Fruit fly (Drosophila melanogaster) Kc167 (cell line): ENCODE data around the gene Spg7.

ENCODE experiments used
- Myc ChIP-seq: fragments of >200 bp; optimal IDR thresholded peaks from 2 replicates; lab custom pipeline; 2017; ENCODE audit warnings: missing external identifiers
- Sin3A ChIP-seq: fragments of >200 bp; optimal IDR thresholded peaks from 2 replicates; lab custom pipeline; 2018; ENCODE audit warnings: missing external identifiers
- h ChIP-seq: fragments of >200 bp; optimal IDR thresholded peaks from 3 replicates; lab custom pipeline; 2018; ENCODE audit warnings: missing external identifiers
- insv ChIP-seq: fragments of >200 bp; optimal IDR thresholded peaks from 3 replicates; lab custom pipeline; 2018; ENCODE audit warnings: missing external identifiers
- psq ChIP-seq: fragments of >200 bp; optimal IDR thresholded peaks from 2 replicates; lab custom pipeline; 2017; ENCODE audit warnings: missing external identifiers
- ttk ChIP-seq: sonication (Bioruptor generic); optimal IDR thresholded peaks from 2 replicates; lab custom pipeline; 2017; ENCODE audit warnings: missing external identifiers

Gene Spg7

DNA sequence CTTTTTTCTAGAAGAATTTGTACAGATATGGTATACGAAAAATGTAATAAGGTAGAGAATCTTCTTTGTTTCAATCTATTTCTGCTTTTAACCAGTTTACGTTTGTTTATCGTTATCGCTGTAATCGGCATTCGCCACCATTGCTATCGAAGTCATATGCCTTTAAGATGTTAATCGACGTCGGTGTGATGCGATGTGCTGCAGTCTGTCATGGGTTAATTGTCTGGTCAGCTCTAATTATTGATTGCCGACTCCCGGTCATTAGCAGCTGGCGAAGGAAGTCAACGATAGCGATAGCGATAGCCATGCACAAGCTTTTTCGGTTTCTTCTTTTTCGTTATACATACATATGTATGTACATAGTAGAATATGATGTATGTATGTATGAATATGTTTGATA lies 42.5 kb downstream of the Spg7 start:
- TF ChIP-seq Myc (no peak), insv (lab: Kevin White, UChicago) (no peak), ttk (lab: Kevin White, UChicago) (no peak), Sin3A (no peak), h (lab: Kevin White, UChicago) (no peak), psq (lab: Kevin White, UChicago) (no peak)

DNA sequence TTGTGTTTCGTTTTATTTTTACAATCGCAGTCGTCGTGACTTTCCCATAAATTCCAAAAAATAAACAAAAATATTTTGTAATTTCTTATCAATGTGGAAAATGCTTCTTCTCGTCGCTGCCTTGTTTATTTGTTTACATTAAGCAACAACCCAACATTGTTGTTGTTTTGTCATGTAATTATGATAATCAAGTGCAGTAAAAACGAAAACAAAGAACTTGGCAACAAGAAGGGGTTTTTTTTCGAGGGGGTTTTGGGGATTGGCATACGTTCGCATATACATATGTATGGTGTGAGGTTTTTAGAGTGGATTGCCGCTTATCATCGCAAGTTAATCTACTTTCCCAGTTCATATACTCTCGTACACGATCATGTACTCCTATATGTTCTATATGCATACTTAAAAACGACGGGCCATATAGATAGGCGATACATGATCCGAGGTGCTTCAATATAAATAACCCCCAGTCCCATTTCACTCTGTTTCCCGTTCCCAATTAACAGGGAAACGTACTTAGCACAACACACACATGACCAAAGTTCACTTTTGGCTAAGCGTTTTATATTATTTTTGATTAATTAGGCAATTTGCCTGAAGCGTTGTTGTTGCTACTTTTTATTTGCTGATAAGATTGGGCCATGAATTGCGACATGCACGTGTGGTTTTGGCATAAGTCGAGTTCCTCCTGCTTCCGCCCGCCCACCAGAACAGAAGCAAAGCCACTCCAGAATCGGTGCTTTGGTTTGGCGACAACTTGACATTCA lies 44.3 kb downstream of the Spg7 start:
- no peak for TF ChIP-seq Myc
- TF ChIP-seq Sin3A: no peak
- TF ChIP-seq h (lab: Kevin White, UChicago): no peak
- no peak for TF ChIP-seq ttk (lab: Kevin White, UChicago)
- no peak for TF ChIP-seq insv (lab: Kevin White, UChicago)
- no peak for TF ChIP-seq psq (lab: Kevin White, UChicago)

DNA sequence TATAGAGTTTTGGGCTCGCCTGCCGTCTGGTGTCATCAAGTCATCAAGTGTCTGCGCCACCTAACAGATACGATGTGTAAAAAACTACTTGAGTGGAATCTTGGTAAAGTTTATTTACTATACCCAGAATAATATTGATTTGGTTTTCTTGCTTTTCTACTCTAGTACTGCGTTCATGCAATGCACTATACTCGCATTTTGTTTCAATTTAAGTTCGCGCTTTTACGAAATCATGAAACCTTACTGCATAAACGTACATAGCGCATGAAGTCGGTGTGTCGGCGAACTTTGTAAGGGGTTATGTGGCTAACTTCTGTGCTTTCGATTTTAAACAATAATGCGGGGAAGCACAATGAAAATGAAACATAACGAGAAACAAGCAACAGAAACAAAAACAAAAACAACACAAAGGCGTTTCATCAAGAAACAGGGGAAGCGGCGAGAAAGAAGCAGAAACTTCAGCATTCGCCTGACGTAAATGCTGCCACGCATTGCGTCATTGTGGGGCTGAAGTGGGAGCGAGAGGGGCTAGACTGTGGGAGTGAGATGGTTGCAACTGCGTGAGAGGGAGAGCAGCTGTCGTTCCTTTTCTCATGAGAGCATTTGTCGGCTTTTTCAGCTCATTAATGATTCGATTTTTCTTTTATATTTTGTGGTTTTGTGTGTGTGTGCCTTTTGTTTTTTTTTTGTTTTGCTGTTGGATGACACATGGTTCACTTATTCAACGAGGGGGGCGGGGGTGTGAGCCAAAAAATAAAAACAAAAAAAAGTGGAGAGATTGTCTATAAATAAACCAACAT lies 45.7 kb downstream of the Spg7 start:
- TF ChIP-seq Myc: no peak
- TF ChIP-seq psq (lab: Kevin White, UChicago): no peak
- TF ChIP-seq ttk (lab: Kevin White, UChicago): no peak
- TF ChIP-seq h (lab: Kevin White, UChicago): no peak
- no peak for TF ChIP-seq insv (lab: Kevin White, UChicago)
- no peak for TF ChIP-seq Sin3A

DNA sequence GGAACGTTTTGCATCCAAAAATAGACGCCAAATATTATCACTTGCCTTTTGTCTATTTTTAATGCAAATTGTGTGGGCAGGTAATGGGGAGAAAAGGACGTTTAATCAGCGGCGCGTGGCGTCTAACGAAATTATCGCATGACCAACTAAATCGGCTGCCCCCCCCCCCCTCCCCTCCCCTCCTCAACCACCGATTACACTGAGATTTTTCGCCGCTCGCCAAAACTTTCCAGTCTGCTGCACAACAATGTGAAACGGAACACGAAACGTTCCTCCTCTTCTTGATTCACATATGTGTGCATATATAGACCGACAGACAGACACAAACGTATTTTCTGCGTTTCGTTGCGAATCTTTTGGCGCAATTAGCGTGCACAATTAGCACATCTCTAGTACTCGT lies 46.9 kb downstream of the Spg7 start:
- no peak for TF ChIP-seq Myc
- TF ChIP-seq ttk (lab: Kevin White, UChicago): no peak
- TF ChIP-seq psq (lab: Kevin White, UChicago): no peak
- no peak for TF ChIP-seq insv (lab: Kevin White, UChicago)
- TF ChIP-seq Sin3A: no peak
- no peak for TF ChIP-seq h (lab: Kevin White, UChicago)

DNA sequence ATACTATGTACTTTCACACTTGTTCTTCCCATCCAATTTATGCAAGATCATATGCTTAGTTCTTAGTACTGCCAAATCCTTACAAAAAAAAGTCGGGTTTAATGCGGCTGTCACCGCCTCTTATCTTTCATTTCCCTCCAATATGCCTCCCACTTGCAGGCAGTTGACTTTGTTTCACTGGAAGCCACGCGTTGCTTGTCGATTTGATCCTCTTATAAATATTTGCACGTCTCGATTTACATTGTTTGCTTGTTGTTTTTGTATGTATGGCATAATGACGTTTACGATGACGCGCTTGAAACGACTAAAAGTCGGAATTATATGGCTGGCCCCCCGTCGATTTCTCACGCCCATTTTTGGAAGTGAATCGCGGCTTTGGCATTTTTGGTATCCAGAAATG lies 49.1 kb downstream of the Spg7 start:
- TF ChIP-seq ttk (lab: Kevin White, UChicago) (no peak), insv (lab: Kevin White, UChicago) (no peak), h (lab: Kevin White, UChicago) (no peak), Sin3A (no peak), Myc (no peak), psq (lab: Kevin White, UChicago) (no peak)

DNA sequence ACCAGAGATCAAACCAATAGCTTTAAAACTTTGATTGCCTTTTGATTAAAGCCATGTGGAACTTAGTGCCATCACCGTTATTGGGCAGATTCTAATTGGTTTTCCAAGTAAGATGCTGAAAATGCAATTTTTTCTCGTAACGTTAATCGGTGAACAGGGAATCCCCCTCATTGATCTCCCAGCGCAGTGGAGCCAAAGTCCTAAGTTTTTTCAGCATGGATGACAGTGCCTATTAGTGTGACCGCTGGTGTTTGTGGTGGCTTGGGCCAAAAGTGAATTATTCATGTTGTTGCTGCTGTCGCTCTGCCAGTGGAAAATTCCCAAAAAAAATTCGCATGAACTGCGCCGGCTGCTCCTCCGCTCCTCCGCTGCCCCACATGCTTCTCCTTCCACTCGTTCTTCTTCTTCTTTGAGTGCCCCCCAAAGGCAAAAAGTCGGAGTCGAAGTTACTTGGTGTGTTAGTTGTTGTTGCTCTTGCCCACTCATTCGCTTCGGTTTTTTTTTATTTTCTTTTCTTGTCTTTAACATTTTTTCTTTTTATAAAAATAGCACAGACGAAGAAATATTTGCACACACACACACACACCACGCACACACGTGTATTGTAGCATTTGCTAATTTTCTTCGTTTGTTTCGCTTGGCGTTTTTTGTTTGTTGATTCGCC lies 49.9 kb downstream of the Spg7 start:
- TF ChIP-seq ttk (lab: Kevin White, UChicago): no peak
- no peak for TF ChIP-seq insv (lab: Kevin White, UChicago)
- TF ChIP-seq Sin3A: no peak
- TF ChIP-seq Myc: no peak
- TF ChIP-seq psq (lab: Kevin White, UChicago): no peak
- TF ChIP-seq h (lab: Kevin White, UChicago): no peak

DNA sequence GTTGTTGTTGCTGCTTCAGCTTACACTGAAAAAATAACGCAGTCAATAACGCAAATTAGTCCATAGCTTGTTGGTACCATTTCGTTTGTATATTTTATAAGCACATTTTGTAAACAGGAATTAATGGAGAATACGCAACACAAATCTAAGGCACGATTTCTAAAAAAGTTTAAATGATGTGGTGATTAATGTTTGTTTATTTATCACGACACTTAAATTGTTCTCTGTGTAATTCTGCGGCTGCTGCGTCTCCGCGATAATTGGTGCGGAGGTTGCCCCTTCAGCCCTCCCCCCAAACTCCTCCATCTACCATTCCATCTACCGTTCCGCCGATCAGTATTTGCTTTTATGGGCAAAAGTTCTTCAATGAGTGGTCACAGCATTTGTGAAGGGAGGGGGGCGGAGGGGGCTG lies 50.5 kb downstream of the Spg7 start:
- TF ChIP-seq psq (lab: Kevin White, UChicago) (no peak), ttk (lab: Kevin White, UChicago) (no peak), Myc (no peak), Sin3A (no peak), h (lab: Kevin White, UChicago) (no peak), insv (lab: Kevin White, UChicago) (no peak)

DNA sequence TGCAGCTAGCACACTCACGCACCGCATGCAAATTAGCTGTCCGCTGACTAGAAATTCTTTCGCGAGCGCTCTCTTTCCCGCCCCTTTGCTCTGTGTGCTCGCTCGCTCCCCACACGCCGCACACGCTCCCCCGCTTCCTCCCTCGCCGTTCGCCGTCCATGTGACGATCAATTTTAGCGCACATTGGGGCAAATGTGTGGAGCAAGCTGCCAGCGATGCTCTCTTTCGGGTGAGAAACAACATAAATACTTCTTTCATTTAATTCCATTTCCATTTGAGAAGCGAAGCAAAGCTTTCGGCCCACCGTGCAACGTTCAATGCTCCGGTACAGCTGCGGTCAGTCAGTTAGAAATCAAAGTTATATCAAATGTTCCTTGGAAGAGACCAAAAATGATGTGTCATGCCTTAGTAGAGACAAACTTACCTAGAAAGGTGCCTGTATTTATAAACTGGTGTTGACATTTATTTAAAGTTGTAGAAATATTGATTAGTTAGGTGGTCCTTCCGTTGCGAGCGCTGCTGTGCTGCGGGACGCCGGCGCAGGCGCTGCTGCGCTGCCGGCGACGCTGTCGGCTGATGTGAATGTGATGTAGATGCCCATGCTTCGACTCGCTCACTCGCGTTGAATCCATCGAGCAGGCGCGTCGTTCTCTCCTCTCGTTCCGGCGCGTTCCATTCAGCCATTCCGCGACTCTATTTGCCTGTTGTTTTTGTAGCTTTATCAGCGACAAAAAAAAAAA lies 51.8 kb downstream of the Spg7 start:
- TF ChIP-seq Sin3A: no peak
- TF ChIP-seq ttk (lab: Kevin White, UChicago): no peak
- no peak for TF ChIP-seq psq (lab: Kevin White, UChicago)
- TF ChIP-seq Myc: no peak
- TF ChIP-seq insv (lab: Kevin White, UChicago): no peak
- no peak for TF ChIP-seq h (lab: Kevin White, UChicago)

DNA sequence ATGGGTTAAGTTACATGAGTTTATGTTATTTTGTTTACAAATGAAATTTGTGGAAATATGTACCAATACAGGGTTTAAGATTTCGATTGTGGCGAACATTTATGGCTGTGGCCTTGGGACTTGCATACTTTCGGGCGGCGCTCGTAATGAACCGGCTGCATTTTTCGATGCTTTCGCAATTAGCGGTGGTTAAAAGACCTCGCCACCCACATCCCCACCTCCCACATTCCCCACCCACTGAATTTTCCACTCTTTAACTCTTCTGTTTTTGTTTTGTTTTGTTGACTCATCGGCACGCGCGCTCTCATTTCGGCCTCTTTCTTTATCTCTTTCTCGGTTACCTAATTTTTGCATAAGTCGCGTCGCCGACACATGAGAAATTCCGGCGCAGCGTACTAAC lies 52.4 kb downstream of the Spg7 start:
- TF ChIP-seq insv (lab: Kevin White, UChicago) (no peak), ttk (lab: Kevin White, UChicago) (no peak), psq (lab: Kevin White, UChicago) (no peak)
